Fruit fly (Drosophila melanogaster) whole organism, embryonic: ENCODE data around the gene mei-218.

Experiments
- CG10147 ChIP-seq: fragments of 200-800 bp; sonication (Bioruptor generic); optimal IDR thresholded peaks from 2 replicates; lab custom pipeline; 2019; ENCODE audit warnings: missing biosample characterization, mild to moderate bottlenecking, missing genetic modification characterization, moderate library complexity
- CG10366 ChIP-seq: fragments of 200-800 bp; sonication (Bioruptor generic); IDR thresholded peaks from 2 replicates; pipeline ENCODE4 v1.3.6; 2022; ENCODE audit warnings: missing biosample characterization, missing genetic modification characterization
- CG10462 ChIP-seq: fragments of 200-800 bp; sonication (Bioruptor generic); optimal IDR thresholded peaks from 2 replicates; lab custom pipeline; 2016; ENCODE audit warnings: missing biosample characterization, missing genetic modification characterization
- CG11695 ChIP-seq: fragments of 200-800 bp; sonication (Bioruptor generic); IDR thresholded peaks from 3 replicates; pipeline ENCODE4 v1.3.6; 2022; ENCODE audit warnings: missing biosample characterization, missing genetic modification characterization
- CG12659 ChIP-seq: fragments of 200-800 bp; sonication (Bioruptor generic); optimal IDR thresholded peaks from 3 replicates; lab custom pipeline; 2017; ENCODE audit warnings: mild to moderate bottlenecking, missing biosample characterization, missing genetic modification reagents, missing genetic modification characterization
- CG14050 ChIP-seq: fragments of 200-800 bp; sonication (Bioruptor generic); IDR thresholded peaks from 3 replicates; pipeline ENCODE4 v1.3.6; 2022; ENCODE audit warnings: missing biosample characterization, missing genetic modification characterization
- CG15011 ChIP-seq: fragments of 200-800 bp; sonication (Bioruptor generic); optimal IDR thresholded peaks from 3 replicates; lab custom pipeline; 2018; ENCODE audit warnings: missing biosample characterization, mild to moderate bottlenecking, missing genetic modification characterization
- CG16813 ChIP-seq: fragments of 200-800 bp; sonication (Bioruptor generic); IDR thresholded peaks from 3 replicates; pipeline ENCODE4 v1.3.6; 2022; ENCODE audit warnings: missing biosample characterization, missing genetic modification characterization; ENCODE audit not compliant: partially characterized antibody
- CG2875 ChIP-seq: fragments of 200-800 bp; sonication (Bioruptor generic); optimal IDR thresholded peaks from 2 replicates; lab custom pipeline; 2017; ENCODE audit warnings: missing biosample characterization, mild to moderate bottlenecking, missing genetic modification characterization, missing genetic modification reagents
- CG31441 ChIP-seq: fragments of 200-800 bp; sonication (Bioruptor generic); IDR thresholded peaks from 2 replicates; pipeline ENCODE4 v1.3.6; 2022; ENCODE audit warnings: missing biosample characterization, missing genetic modification characterization
- CG32532 ChIP-seq: fragments of 200-800 bp; sonication (Bioruptor generic); IDR thresholded peaks from 2 replicates; pipeline ENCODE4 v1.3.6; 2022; ENCODE audit warnings: missing biosample characterization, missing genetic modification characterization
- CG34376 ChIP-seq: fragments of 200-800 bp; sonication (Bioruptor generic); optimal IDR thresholded peaks from 2 replicates; lab custom pipeline; 2018; ENCODE audit warnings: missing biosample characterization, mild to moderate bottlenecking, missing genetic modification characterization
- CG3847 ChIP-seq: fragments of 200-800 bp; sonication (Bioruptor generic); IDR thresholded peaks from 2 replicates; pipeline ENCODE4 v1.3.6; 2022; ENCODE audit warnings: missing biosample characterization, missing genetic modification characterization
- CG4424 ChIP-seq: fragments of 200-800 bp; sonication (Bioruptor generic); optimal IDR thresholded peaks from 3 replicates; lab custom pipeline; 2016; ENCODE audit warnings: missing biosample characterization, missing genetic modification characterization
- CG7928 ChIP-seq: fragments of 200-800 bp; sonication (Bioruptor generic); optimal IDR thresholded peaks from 2 replicates; lab custom pipeline; 2017; ENCODE audit warnings: missing biosample characterization, mild to moderate bottlenecking, missing genetic modification characterization
- CG9215 ChIP-seq: fragments of 200-800 bp; sonication (Bioruptor generic); IDR thresholded peaks from 2 replicates; pipeline ENCODE4 v1.3.6; 2022; ENCODE audit warnings: missing biosample characterization, missing genetic modification characterization
- CG9876 ChIP-seq: fragments of 200-800 bp; sonication (Bioruptor generic); optimal IDR thresholded peaks from 2 replicates; lab custom pipeline; 2016; ENCODE audit warnings: missing biosample characterization, missing genetic modification characterization
- CG9932 ChIP-seq: fragments of 200-800 bp; sonication (Bioruptor generic); IDR thresholded peaks from 2 replicates; pipeline ENCODE4 v1.3.6; 2022; ENCODE audit warnings: missing biosample characterization, missing genetic modification characterization
- D19B ChIP-seq: fragments of 200-800 bp; sonication (Bioruptor generic); optimal IDR thresholded peaks from 2 replicates; lab custom pipeline; 2017; ENCODE audit warnings: missing biosample characterization, mild to moderate bottlenecking, missing genetic modification characterization
- GATAe ChIP-seq: fragments of 200-800 bp; sonication (Bioruptor generic); conservative IDR thresholded peaks from 2 replicates; pipeline ENCODE4 v1.3.6; 2022; ENCODE audit warnings: missing biosample characterization, missing genetic modification characterization
- Hmr ChIP-seq: fragments of 200-800 bp; sonication (Bioruptor generic); optimal IDR thresholded peaks from 3 replicates; lab custom pipeline; 2017; ENCODE audit warnings: mild to moderate bottlenecking, missing biosample characterization, missing genetic modification reagents, missing genetic modification characterization
- Med ChIP-seq: fragments of 200-800 bp; sonication (Bioruptor generic); peaks from one replicate; lab custom pipeline; 2016; ENCODE audit warnings: missing biosample characterization, missing genetic modification characterization, mild to moderate bottlenecking, inconsistent platforms, moderate library complexity
- NC2β ChIP-seq: fragments of 200-800 bp; sonication (Bioruptor generic); optimal IDR thresholded peaks from 2 replicates; lab custom pipeline; 2016; ENCODE audit warnings: missing biosample characterization, missing genetic modification characterization
- Neu2 ChIP-seq: fragments of 200-800 bp; sonication (Bioruptor generic); optimal IDR thresholded peaks from 3 replicates; lab custom pipeline; 2016; ENCODE audit warnings: missing biosample characterization, missing genetic modification characterization, borderline replicate concordance
- Rfx ChIP-seq: fragments of 200-800 bp; sonication (Bioruptor generic); IDR thresholded peaks from 2 replicates; pipeline ENCODE4 v1.3.6; 2022; ENCODE audit warnings: missing biosample characterization, missing genetic modification characterization
- Sin3A ChIP-seq: fragments of >200 bp; optimal IDR thresholded peaks from 2 replicates; lab custom pipeline; 2018
- ara ChIP-seq: fragments of 200-800 bp; sonication (Bioruptor generic); IDR thresholded peaks from 2 replicates; pipeline ENCODE4 v1.3.6; 2022; ENCODE audit warnings: missing biosample characterization, missing genetic modification characterization
- chif ChIP-seq, 2 experiments: fragments of 200-800 bp; sonication (Bioruptor generic); optimal IDR thresholded peaks; 3 replicates each; lab custom pipeline; 2016; ENCODE audit warnings: missing biosample characterization in 2 of 2, missing genetic modification characterization in 2 of 2
- crol ChIP-seq: fragments of 200-800 bp; sonication (Bioruptor generic); IDR thresholded peaks from 2 replicates; pipeline ENCODE4 v1.3.6; 2022; ENCODE audit warnings: missing biosample characterization, missing genetic modification characterization
- dimm ChIP-seq: fragments of 200-800 bp; sonication (Bioruptor generic); IDR thresholded peaks from 2 replicates; pipeline ENCODE4 v1.3.6; 2022; ENCODE audit warnings: missing biosample characterization, missing genetic modification characterization
- dmrt11E ChIP-seq: fragments of 200-800 bp; sonication (Bioruptor generic); optimal IDR thresholded peaks from 3 replicates; lab custom pipeline; 2018; ENCODE audit warnings: missing biosample characterization, mild to moderate bottlenecking, missing genetic modification characterization, moderate library complexity
- exex ChIP-seq: fragments of 200-800 bp; sonication (Bioruptor generic); optimal IDR thresholded peaks from 4 replicates; lab custom pipeline; 2018; ENCODE audit warnings: missing biosample characterization, mild to moderate bottlenecking, missing genetic modification characterization, moderate library complexity
- ftz-f1 ChIP-seq: fragments of 200-800 bp; sonication (Bioruptor generic); optimal IDR thresholded peaks from 2 replicates; lab custom pipeline; 2016; ENCODE audit warnings: missing biosample characterization, missing genetic modification characterization
- grn ChIP-seq: fragments of 200-800 bp; sonication (Bioruptor generic); optimal IDR thresholded peaks from 3 replicates; lab custom pipeline; 2017; ENCODE audit warnings: missing biosample characterization, missing genetic modification characterization
- hb ChIP-seq: fragments of 200-800 bp; sonication (Bioruptor generic); IDR thresholded peaks from 3 replicates; pipeline ENCODE4 v1.3.6; 2022; ENCODE audit warnings: missing biosample characterization, missing genetic modification characterization; ENCODE audit not compliant: partially characterized antibody
- hkb ChIP-seq, 2 experiments: fragments of 200-800 bp in 1 of 2; fragments of >200 bp in 1 of 2; sonication (Bioruptor generic) in 1 of 2; IDR thresholded peaks in 1 of 2; optimal IDR thresholded peaks in 1 of 2; 2 replicates each; pipeline versions ENCODE4 v1.3.6 to Lab custom; 2017 to 2022; ENCODE audit warnings: missing biosample characterization in 1 of 2, missing genetic modification characterization in 1 of 2
- lab ChIP-seq: fragments of 200-800 bp; sonication (Bioruptor generic); optimal IDR thresholded peaks from 3 replicates; lab custom pipeline; 2017; ENCODE audit warnings: missing biosample characterization, missing genetic modification characterization, mild to moderate bottlenecking, moderate library complexity, missing genetic modification reagents
- lmd ChIP-seq: fragments of 200-800 bp; sonication (Bioruptor generic); IDR thresholded peaks from 2 replicates; pipeline ENCODE4 v1.3.6; 2022; ENCODE audit warnings: missing biosample characterization, missing genetic modification characterization
- mirr ChIP-seq: fragments of 200-800 bp; sonication (Bioruptor generic); optimal IDR thresholded peaks from 3 replicates; lab custom pipeline; 2018; ENCODE audit warnings: missing biosample characterization, mild to moderate bottlenecking, missing genetic modification characterization
- prd ChIP-seq, 3 experiments: fragments of >200 bp in 2 of 3; fragments of 200-800 bp in 1 of 3; sonication (Bioruptor generic) in 1 of 3; optimal IDR thresholded peaks in 2 of 3; IDR thresholded peaks in 1 of 3; 2 replicates in 2 of 3; 3 replicates in 1 of 3; pipeline versions ENCODE4 v1.3.6 to Lab custom; 2017 to 2022; ENCODE audit warnings: missing biosample characterization in 1 of 3, missing genetic modification characterization in 1 of 3
- pros ChIP-seq: fragments of 200-800 bp; sonication (Bioruptor generic); optimal IDR thresholded peaks from 3 replicates; lab custom pipeline; 2019; ENCODE audit warnings: missing biosample characterization, mild to moderate bottlenecking, missing genetic modification characterization, moderate library complexity
- rib ChIP-seq: fragments of 200-800 bp; sonication (Bioruptor generic); IDR thresholded peaks from 2 replicates; pipeline ENCODE4 v1.3.6; 2022; ENCODE audit warnings: missing biosample characterization, missing genetic modification characterization
- row ChIP-seq: fragments of 200-800 bp; sonication (Bioruptor generic); IDR thresholded peaks from 3 replicates; pipeline ENCODE4 v1.3.6; 2022; ENCODE audit warnings: missing biosample characterization, missing genetic modification characterization
- sens ChIP-seq: fragments of 200-800 bp; sonication (Bioruptor generic); peaks from one replicate; lab custom pipeline; 2016; ENCODE audit warnings: missing biosample characterization, missing genetic modification characterization
- sug ChIP-seq: fragments of 200-800 bp; optimal IDR thresholded peaks from 2 replicates; lab custom pipeline; 2019; ENCODE audit warnings: missing biosample characterization, mild to moderate bottlenecking, missing genetic modification characterization, moderate library complexity

mei-218 gene

dm6 chrX:17093900-17094446 lies 48.8 kb downstream of the mei-218 start (continued):
- no peak for TF ChIP-seq CG3847
- peak; percentile 28 for TF ChIP-seq sens (GFP tag; lab: Kevin White, UChicago)
- TF ChIP-seq dimm (GFP tag; lab: Robert Waterston, UW), result no peak
- TF ChIP-seq CG4424 (GFP tag; lab: Kevin White, UChicago), result no peak
- TF ChIP-seq CG34376, result peak; percentile 44
- no peak for TF ChIP-seq pros (GFP tag; lab: Kevin White, UChicago)
- TF ChIP-seq CG15011 (GFP tag; lab: Kevin White, UChicago), result no peak
- peak; percentile 55 for TF ChIP-seq grn (GFP tag; lab: Kevin White, UChicago)
- TF ChIP-seq CG2875, result no peak
- peak; percentile 73 for TF ChIP-seq sug (tag; lab: Kevin White, UChicago)
- no peak for TF ChIP-seq rib (GFP tag; lab: Robert Waterston, UW)
- TF ChIP-seq hkb (optimal IDR thresholded peaks at IDR 0.05; lab: Kevin White, UChicago), result no peak
- no peak for TF ChIP-seq hkb (GFP tag; IDR thresholded peaks at IDR 0.05; lab: Robert Waterston, UW)
- TF ChIP-seq CG9215, result no peak
- peak; percentile 27; the same call in 1 of the 2 replicates for TF ChIP-seq CG9932 (GFP tag; lab: Robert Waterston, UW)
- peak; percentile 18 for TF ChIP-seq mirr (GFP tag; lab: Kevin White, UChicago)
- TF ChIP-seq exex (tag; lab: Kevin White, UChicago), result peak; percentile 92
- 0 out of 2 replicates have a peak, but pooled peaks have one; percentile 11 for TF ChIP-seq GATAe (GFP tag; lab: Robert Waterston, UW)
- peak; percentile 11 for TF ChIP-seq D19B
- TF ChIP-seq NC2β, result no peak
- no peak for TF ChIP-seq CG12659 (GFP tag; lab: Kevin White, UChicago)
- no peak for TF ChIP-seq CG10462 (GFP tag; lab: Kevin White, UChicago)
- TF ChIP-seq prd (optimal IDR thresholded peaks at IDR 0.05; lab: Kevin White, UChicago), result no peak
- TF ChIP-seq prd (GFP tag; IDR thresholded peaks at IDR 0.05; lab: Robert Waterston, UW), result no peak
- peak; percentile 50 for TF ChIP-seq row (GFP tag; lab: Robert Waterston, UW)
- no peak for TF ChIP-seq Hmr (GFP tag; lab: Kevin White, UChicago)
- TF ChIP-seq Neu2 (GFP tag; lab: Kevin White, UChicago), result no peak
- peak; percentile 23; the same call in 1 of the 2 replicates for TF ChIP-seq CG10366 (GFP tag; lab: Robert Waterston, UW)

- 0 out of 2 replicates have a peak, but pooled peaks have one; percentile 16 for TF ChIP-seq Rfx (GFP tag; lab: Robert Waterston, UW)
- TF ChIP-seq CG9876 (GFP tag; lab: Kevin White, UChicago), result no peak
- TF ChIP-seq ftz-f1 (GFP tag; lab: Kevin White, UChicago), result peak; percentile 1
- TF ChIP-seq CG10366 (GFP tag; lab: Robert Waterston, UW), result peak; percentile 11; the same call in 1 of the 2 replicates
- no peak for TF ChIP-seq CG31441
- TF ChIP-seq lmd (GFP tag; lab: Robert Waterston, UW), result peak; percentile 9; the same call in 1 of the 2 replicates
- TF ChIP-seq CG10147 (GFP tag; lab: Kevin White, UChicago), result no peak
- TF ChIP-seq CG7928 (GFP tag; lab: Kevin White, UChicago), result no peak
- no peak for TF ChIP-seq ara
- TF ChIP-seq crol (GFP tag; lab: Robert Waterston, UW), result peak; percentile 62
- no peak for TF ChIP-seq Sin3A (lab: Kevin White, UChicago)
- TF ChIP-seq CG14050 (GFP tag; lab: Robert Waterston, UW), result no peak
- TF ChIP-seq dmrt11E (tag; lab: Kevin White, UChicago), result no peak
- peak; percentile 13; the same call in 1 of the 2 replicates for TF ChIP-seq CG32532 (GFP tag; lab: Robert Waterston, UW)
- peak; percentile 50 for TF ChIP-seq D19B
- no peak for TF ChIP-seq CG16813
- no peak for TF ChIP-seq hb (GFP tag; lab: Robert Waterston, UW)
- TF ChIP-seq CG11695 (GFP tag; lab: Robert Waterston, UW), result 0 out of 3 replicates have a peak, but pooled peaks have one; percentile 6
- TF ChIP-seq lab (GFP tag; lab: Kevin White, UChicago), result no peak
- no peak for TF ChIP-seq chif (GFP tag; optimal IDR thresholded peaks at IDR 0.05; lab: Kevin White, UChicago)
- TF ChIP-seq Med (GFP tag; lab: Kevin White, UChicago), result peak; percentile 71
These were observed 49.4 kb downstream of the mei-218 start for dm6 chrX:17093431-17093830.
